Fruit fly (Drosophila melanogaster) whole organism, prepupa: ENCODE data around the gene raskol.

Experiments used
- CG11762 ChIP-seq: fragments of 200-800 bp; sonication (Bioruptor generic); optimal IDR thresholded peaks from 3 replicates; lab custom pipeline; 2016; ENCODE audit warnings: missing biosample characterization, missing genetic modification characterization; ENCODE audit not compliant: insufficient read depth
- CG3032 ChIP-seq: fragments of 200-800 bp; optimal IDR thresholded peaks from 2 replicates; lab custom pipeline; 2019; ENCODE audit warnings: missing biosample characterization, mild to moderate bottlenecking, missing genetic modification characterization, moderate library complexity
- CG3919 ChIP-seq: fragments of 200-800 bp; sonication (Bioruptor generic); optimal IDR thresholded peaks from 3 replicates; lab custom pipeline; 2016; ENCODE audit warnings: missing biosample characterization, missing genetic modification characterization
- CG6854 ChIP-seq: fragments of 200-800 bp; sonication (Bioruptor generic); optimal IDR thresholded peaks from 2 replicates; lab custom pipeline; 2017; ENCODE audit warnings: missing biosample characterization, mild to moderate bottlenecking, missing genetic modification characterization
- CG8632 ChIP-seq: fragments of 200-800 bp; sonication (Bioruptor generic); optimal IDR thresholded peaks from 3 replicates; lab custom pipeline; 2016; ENCODE audit warnings: missing biosample characterization, missing genetic modification characterization
- Eip75B ChIP-seq: fragments of 200-800 bp; sonication (Bioruptor generic); optimal IDR thresholded peaks from 3 replicates; lab custom pipeline; 2016; ENCODE audit warnings: missing biosample characterization, missing genetic modification characterization
- Ets21C ChIP-seq: fragments of 200-800 bp; sonication (Bioruptor generic); optimal IDR thresholded peaks from 3 replicates; lab custom pipeline; 2016; ENCODE audit warnings: missing biosample characterization, missing genetic modification characterization
- Sox14 ChIP-seq: fragments of 200-800 bp; sonication (Bioruptor generic); optimal IDR thresholded peaks from 3 replicates; lab custom pipeline; 2016; ENCODE audit warnings: missing biosample characterization, missing genetic modification characterization
- cyc ChIP-seq: fragments of 200-800 bp; sonication (Bioruptor generic); optimal IDR thresholded peaks from 3 replicates; lab custom pipeline; 2016; ENCODE audit warnings: missing biosample characterization, missing genetic modification characterization
- eg ChIP-seq: fragments of 200-800 bp; sonication (Bioruptor generic); IDR thresholded peaks from 3 replicates; pipeline ENCODE4 v1.3.6; 2022; ENCODE audit warnings: missing biosample characterization, missing genetic modification characterization
- esn ChIP-seq: fragments of 200-800 bp; sonication (Bioruptor generic); optimal IDR thresholded peaks from 2 replicates; lab custom pipeline; 2016; ENCODE audit warnings: missing biosample characterization, mild to moderate bottlenecking, missing genetic modification characterization, moderate library complexity
- fd59A ChIP-seq: fragments of 200-800 bp; sonication (Bioruptor generic); optimal IDR thresholded peaks from 2 replicates; lab custom pipeline; 2017; ENCODE audit warnings: missing biosample characterization, mild to moderate bottlenecking, missing genetic modification characterization, missing genetic modification reagents
- net ChIP-seq: fragments of 200-800 bp; sonication (Bioruptor generic); optimal IDR thresholded peaks from 3 replicates; lab custom pipeline; 2016; ENCODE audit warnings: missing biosample characterization, missing genetic modification characterization
- pdm3 ChIP-seq: fragments of 200-800 bp; sonication (Bioruptor generic); optimal IDR thresholded peaks from 3 replicates; lab custom pipeline; 2016; ENCODE audit warnings: missing biosample characterization, missing genetic modification characterization

- no peak for TF ChIP-seq fd59A (GFP tag; lab: Kevin White, UChicago)
- no peak for TF ChIP-seq eg (GFP tag; lab: Robert Waterston, UW)
- TF ChIP-seq net: no peak
- TF ChIP-seq cyc (GFP tag; lab: Kevin White, UChicago): no peak
- no peak for TF ChIP-seq pdm3 (GFP tag; lab: Kevin White, UChicago)
- TF ChIP-seq Ets21C (GFP tag; lab: Kevin White, UChicago): no peak
- TF ChIP-seq CG6854: no peak
- no peak for TF ChIP-seq Sox14 (GFP tag; lab: Kevin White, UChicago)
- no peak for TF ChIP-seq CG3919 (GFP tag; lab: Kevin White, UChicago)
- no peak for TF ChIP-seq esn (GFP tag; lab: Kevin White, UChicago)
- TF ChIP-seq CG3032 (tag; lab: Kevin White, UChicago): no peak
- no peak for TF ChIP-seq CG8632 (GFP tag; lab: Kevin White, UChicago)
- no peak for TF ChIP-seq Eip75B (GFP tag; lab: Kevin White, UChicago)
- TF ChIP-seq CG11762: no peak
Observed at dm6 chrX:17756845-17757244, 46.9 kb downstream of the raskol start.
